Fruit fly (Drosophila melanogaster) whole organism, prepupa: ENCODE data around the gene CG46440.

Source experiments
- CG11294 ChIP-seq: fragments of 200-800 bp; sonication (Bioruptor generic); IDR thresholded peaks from 2 replicates; pipeline ENCODE4 v1.3.6; 2022; ENCODE audit warnings: missing biosample characterization, missing genetic modification characterization
- CG1621 ChIP-seq: fragments of 200-800 bp; sonication (Bioruptor generic); optimal IDR thresholded peaks from 3 replicates; lab custom pipeline; 2018; ENCODE audit warnings: missing biosample characterization, mild to moderate bottlenecking, missing genetic modification characterization
- CG32006 ChIP-seq: fragments of 200-800 bp; sonication (Bioruptor generic); optimal IDR thresholded peaks from 3 replicates; lab custom pipeline; 2017; ENCODE audit warnings: missing biosample characterization, mild to moderate bottlenecking, missing genetic modification characterization
- CG34406 ChIP-seq: fragments of 200-800 bp; sonication (Bioruptor generic); optimal IDR thresholded peaks from 3 replicates; lab custom pipeline; 2016; ENCODE audit warnings: missing biosample characterization, missing genetic modification characterization
- CG6276 ChIP-seq: fragments of 200-800 bp; sonication (Bioruptor generic); optimal IDR thresholded peaks from 2 replicates; lab custom pipeline; 2017; ENCODE audit warnings: missing biosample characterization, mild to moderate bottlenecking, missing genetic modification characterization
- Eip78C ChIP-seq: fragments of 200-800 bp; sonication (Bioruptor generic); peaks from one replicate; lab custom pipeline; 2016; ENCODE audit warnings: missing biosample characterization, missing genetic modification characterization
- Ets21C ChIP-seq: fragments of 200-800 bp; sonication (Bioruptor generic); optimal IDR thresholded peaks from 3 replicates; lab custom pipeline; 2016; ENCODE audit warnings: missing biosample characterization, missing genetic modification characterization
- Gug ChIP-seq: fragments of 200-800 bp; sonication (Bioruptor generic); IDR thresholded peaks from 2 replicates; pipeline ENCODE4 v1.3.6; 2022; ENCODE audit warnings: missing biosample characterization, missing genetic modification characterization
- cyc ChIP-seq: fragments of 200-800 bp; sonication (Bioruptor generic); optimal IDR thresholded peaks from 3 replicates; lab custom pipeline; 2016; ENCODE audit warnings: missing biosample characterization, missing genetic modification characterization
- fd59A ChIP-seq: fragments of 200-800 bp; sonication (Bioruptor generic); optimal IDR thresholded peaks from 2 replicates; lab custom pipeline; 2017; ENCODE audit warnings: missing biosample characterization, mild to moderate bottlenecking, missing genetic modification characterization, missing genetic modification reagents
- ss ChIP-seq, 2 experiments: fragments of 200-800 bp; sonication (Bioruptor generic); optimal IDR thresholded peaks; 2 replicates in 1 of 2; 3 replicates in 1 of 2; lab custom pipeline; 2017 to 2018; ENCODE audit warnings: mild to moderate bottlenecking in 2 of 2, missing biosample characterization in 2 of 2, missing genetic modification characterization in 2 of 2, moderate library complexity in 1 of 2

DNA sequence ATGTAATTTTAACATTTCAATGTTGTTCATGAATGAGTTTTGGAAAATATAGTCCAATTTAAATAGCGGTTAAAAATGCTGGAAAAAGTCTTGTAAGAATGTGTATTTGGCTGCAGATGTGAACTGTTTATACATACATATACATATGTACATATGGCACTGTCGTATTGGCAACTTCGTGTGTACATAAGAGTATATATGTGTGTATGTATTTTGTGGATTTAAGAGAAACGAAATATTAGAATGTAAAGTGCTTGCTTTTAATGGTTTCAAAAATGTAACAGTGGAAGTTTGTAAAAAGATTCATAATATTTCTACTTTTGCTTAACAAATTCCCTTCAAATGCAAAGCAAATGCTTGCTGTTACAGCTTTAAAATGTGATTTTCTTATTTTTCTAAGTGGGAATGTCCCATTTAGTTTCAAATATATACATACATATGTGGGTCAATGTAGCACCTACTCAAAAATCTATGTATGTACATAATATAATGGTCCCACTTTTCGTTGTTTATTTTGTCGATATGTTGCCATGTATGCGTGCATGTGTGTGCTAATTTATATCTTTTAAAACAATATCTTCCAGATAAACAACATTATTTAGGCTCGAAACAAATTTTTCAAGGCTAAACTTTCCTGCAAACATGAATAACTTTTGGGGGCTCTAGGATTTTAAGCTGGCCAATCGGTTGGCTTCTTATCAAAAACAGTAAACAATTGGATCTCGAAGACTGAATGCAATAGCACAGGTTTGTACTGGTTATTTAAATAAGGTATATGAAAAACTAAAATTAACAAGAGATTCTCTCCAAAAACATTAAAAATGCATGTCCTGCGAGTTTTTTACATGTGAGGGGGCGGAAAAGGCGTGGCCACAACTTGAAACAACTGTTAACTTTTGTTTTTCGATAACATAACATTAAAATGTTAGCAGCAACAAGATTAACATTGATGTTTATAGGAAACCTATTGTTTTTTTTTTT, 13.4 kb upstream of the CG46440 start:
- TF ChIP-seq ss (GFP tag; optimal IDR thresholded peaks at IDR 0.05; lab: Kevin White, UChicago) (no peak), CG32006 (GFP tag; lab: Kevin White, UChicago) (no peak), fd59A (GFP tag; lab: Kevin White, UChicago) (no peak), Eip78C (GFP tag; lab: Kevin White, UChicago) (peak; percentile 80), Gug (GFP tag; lab: Robert Waterston, UW) (no peak), CG34406 (GFP tag; lab: Kevin White, UChicago) (no peak), cyc (GFP tag; lab: Kevin White, UChicago) (no peak), CG11294 (GFP tag; lab: Robert Waterston, UW) (no peak), CG1621 (tag; lab: Kevin White, UChicago) (no peak), Ets21C (GFP tag; lab: Kevin White, UChicago) (no peak), CG6276 (GFP tag; lab: Kevin White, UChicago) (no peak)
